Fruit fly (Drosophila melanogaster) S2 (cell line): Measurements from ENCODE around the gene Utx.

ENCODE experiments used
- CG8478 ChIP-seq: fragments of >200 bp; optimal IDR thresholded peaks from 2 replicates; lab custom pipeline; 2018
- CTCF ChIP-seq, 2 experiments: fragments of >200 bp; optimal IDR thresholded peaks; 2 replicates each; lab custom pipeline; 2018

- TF ChIP-seq CTCF (optimal IDR thresholded peaks at IDR 0.05; lab: Kevin White, UChicago) (no peak), CG8478 (no peak)
Measured at dm6 chr2L:10231092-10231494, 47.5 kb downstream of the Utx start.
